Worm (Caenorhabditis elegans) whole organism, young adult: ENCODE data around the gene dnc-4.

Source experiments
- F37B4.10 ChIP-seq: fragments of 200-800 bp; sonication (Bioruptor generic); IDR thresholded peaks from 2 replicates; pipeline ENCODE4 v1.3.6; 2022; ENCODE audit warnings: missing genetic modification characterization, missing compliant biosample characterization
- aptf-3 ChIP-seq: fragments of 200-800 bp; sonication (Bioruptor generic); IDR thresholded peaks from 2 replicates; pipeline ENCODE4 v1.3.6; 2022; ENCODE audit warnings: missing genetic modification characterization, missing compliant biosample characterization
- atf-7 ChIP-seq: sonication (generic microtip); optimal IDR thresholded peaks from 2 replicates; lab custom pipeline; 2017; ENCODE audit warnings: mild to moderate bottlenecking, missing genetic modification characterization, missing compliant biosample characterization
- attf-3 ChIP-seq: fragments of 200-800 bp; sonication (Bioruptor generic); conservative IDR thresholded peaks from 2 replicates; pipeline ENCODE4 v1.3.6; 2022; ENCODE audit warnings: missing genetic modification reagents, missing genetic modification characterization, missing compliant biosample characterization
- attf-6 ChIP-seq: fragments of 200-800 bp; sonication (Bioruptor generic); IDR thresholded peaks from 2 replicates; pipeline ENCODE4 v1.3.6; 2022; ENCODE audit warnings: missing genetic modification reagents, missing genetic modification characterization, missing compliant biosample characterization
- ekl-4 ChIP-seq: fragments of 200-800 bp; sonication (Bioruptor generic); IDR thresholded peaks from 2 replicates; pipeline ENCODE4 v1.3.6; 2022; ENCODE audit warnings: missing genetic modification reagents, missing genetic modification characterization, missing compliant biosample characterization
- lin-35 ChIP-seq, 3 experiments: fragments of 150-350 bp in 2 of 3; sonication (generic microtip) in 1 of 3; optimal IDR thresholded peaks; 2 replicates each; lab custom pipeline; 2014 to 2018; ENCODE audit warnings: missing biosample characterization in 3 of 3, missing genetic modification characterization in 3 of 3, missing genetic modification reagents in 3 of 3
- lin-40 ChIP-seq: sonication (generic microtip); optimal IDR thresholded peaks from 2 replicates; lab custom pipeline; 2016; ENCODE audit warnings: missing genetic modification characterization, mild to moderate bottlenecking, missing compliant biosample characterization, missing genotype, missing genetic modification reagents
- madf-8 ChIP-seq: fragments of 200-800 bp; sonication (Bioruptor generic); conservative IDR thresholded peaks from 2 replicates; pipeline ENCODE4 v1.3.6; 2022; ENCODE audit warnings: missing genetic modification reagents, missing genetic modification characterization, missing compliant biosample characterization
- unc-62 ChIP-seq: fragments of 150-350 bp; optimal IDR thresholded peaks from 2 replicates; lab custom pipeline; 2014; ENCODE audit warnings: missing biosample characterization, missing genetic modification reagents, missing genetic modification characterization

The dnc-4 gene

DNA sequence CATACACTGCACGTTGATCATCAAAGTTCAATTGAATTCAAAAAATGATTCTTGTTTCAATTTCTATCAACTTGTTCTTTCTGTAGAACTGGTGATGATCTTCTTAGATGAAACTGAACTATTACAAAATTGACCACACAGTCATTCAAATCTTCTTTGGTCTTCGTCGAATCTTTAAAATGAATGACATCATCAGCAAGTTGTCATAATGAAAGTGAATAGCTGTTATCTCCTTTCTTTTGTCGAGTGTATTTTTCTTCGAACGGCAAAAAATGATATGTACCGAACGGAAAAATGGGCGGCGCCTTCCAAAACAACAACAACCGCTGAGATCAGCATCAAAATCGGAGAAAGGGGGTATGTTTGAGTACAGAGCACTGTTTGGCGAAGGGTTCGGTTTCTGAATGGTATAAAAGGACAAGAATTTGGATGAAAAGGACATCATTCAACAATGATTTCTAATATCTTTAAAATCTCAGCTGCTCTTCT, 42.1 kb downstream of the dnc-4 start, which contains the start of gene ora-1:
ora-1 (plus strand) TSS at position 439 of the 489 bp plus-strand sequence.
- TF ChIP-seq unc-62 (GFP tag; lab: Kevin White, UChicago) (no peak), lin-40 (tag; lab: Kevin White, UChicago) (no peak), ekl-4 (no peak)

- no peak for TF ChIP-seq attf-6
- TF ChIP-seq F37B4.10 (GFP tag; lab: Robert Waterston, UW): no peak
- no peak for TF ChIP-seq madf-8 (GFP tag; lab: Robert Waterston, UW)
- no peak for TF ChIP-seq atf-7
- no peak for TF ChIP-seq aptf-3 (GFP tag; lab: Robert Waterston, UW)
- no peak for TF ChIP-seq lin-35 (GFP tag; optimal IDR thresholded peaks at IDR 0.05; lab: Kevin White, UChicago)
- TF ChIP-seq attf-3 (GFP tag; lab: Robert Waterston, UW): no peak
These were observed 43.4 kb downstream of the dnc-4 start, which contains the start of gene F57H12.6 for ce11 chrIV:7976210-7976609. Gene F57H12.6, minus strand, starts transcription at chrIV:7976310.
